Worm (Caenorhabditis elegans) whole organism, midembryonic: ENCODE results near the gene C49C8.6.

Source experiments
- flt-1 ChIP-seq: fragments of 200-800 bp; sonication (Bioruptor generic); IDR thresholded peaks from 2 replicates; pipeline ENCODE4 v1.3.6; 2022; ENCODE audit warnings: missing genetic modification characterization, missing compliant biosample characterization
- klf-2 ChIP-seq: fragments of 200-800 bp; sonication (Bioruptor generic); conservative IDR thresholded peaks from 2 replicates; pipeline ENCODE4 v1.3.6; 2022; ENCODE audit warnings: missing genetic modification reagents, missing genetic modification characterization, missing compliant biosample characterization
- tab-1 ChIP-seq: fragments of 200-800 bp; sonication (Bioruptor generic); IDR thresholded peaks from 2 replicates; pipeline ENCODE4 v1.3.6; 2022; ENCODE audit warnings: missing genetic modification characterization, missing compliant biosample characterization
- ztf-23 ChIP-seq: fragments of 200-800 bp; sonication (Bioruptor generic); IDR thresholded peaks from 2 replicates; pipeline ENCODE4 v1.3.6; 2022; ENCODE audit warnings: missing genetic modification reagents, missing genetic modification characterization, missing compliant biosample characterization

- no peak for TF ChIP-seq ztf-23
- no peak for TF ChIP-seq klf-2 (GFP tag; lab: Robert Waterston, UW)
- TF ChIP-seq tab-1 (GFP tag; lab: Robert Waterston, UW), result no peak
- TF ChIP-seq flt-1 (GFP tag; lab: Robert Waterston, UW), result no peak
Measured at ce11 chrIV:8620102-8620733, 37.8 kb downstream of the C49C8.6 start, which contains the start of gene lin-49.
